Worm (Caenorhabditis elegans) whole organism, L4 larva: ENCODE data around the gene C18H2.5.

Experiments used
- D1046.2 ChIP-seq: fragments of 200-800 bp; sonication (Bioruptor generic); IDR thresholded peaks from 2 replicates; pipeline ENCODE4 v1.3.6; 2022; ENCODE audit warnings: missing genetic modification characterization, missing compliant biosample characterization
- F10B5.3 ChIP-seq: sonication (generic microtip); optimal IDR thresholded peaks from 2 replicates; lab custom pipeline; 2016; ENCODE audit warnings: mild to moderate bottlenecking, missing genetic modification characterization, missing compliant biosample characterization
- F26F4.8 ChIP-seq: fragments of 200-800 bp; sonication (Bioruptor generic); conservative IDR thresholded peaks from 2 replicates; pipeline ENCODE4 v1.3.6; 2022; ENCODE audit warnings: missing genetic modification characterization, missing compliant biosample characterization
- F37D6.2 ChIP-seq: sonication (generic microtip); optimal IDR thresholded peaks from 2 replicates; lab custom pipeline; 2016; ENCODE audit warnings: mild to moderate bottlenecking, missing genetic modification characterization, missing compliant biosample characterization
- T20F7.1 ChIP-seq: fragments of 200-800 bp; sonication (Bioruptor generic); optimal IDR thresholded peaks from 2 replicates; lab custom pipeline; 2018; ENCODE audit warnings: mild to moderate bottlenecking, missing genetic modification characterization, missing compliant biosample characterization
- T26A8.4 ChIP-seq: fragments of 200-800 bp; sonication (Bioruptor generic); IDR thresholded peaks from 2 replicates; pipeline ENCODE4 v1.3.6; 2022; ENCODE audit warnings: missing genetic modification characterization, missing compliant biosample characterization
- Y48G9A.11 ChIP-seq: fragments of 200-800 bp; sonication (Bioruptor generic); IDR thresholded peaks from 2 replicates; pipeline ENCODE4 v1.3.6; 2022; ENCODE audit warnings: missing genetic modification reagents, missing genetic modification characterization, missing compliant biosample characterization
- Y75B8A.6 ChIP-seq: fragments of 200-800 bp; sonication (Bioruptor generic); IDR thresholded peaks from 2 replicates; pipeline ENCODE4 v1.3.6; 2022; ENCODE audit warnings: missing genetic modification reagents, missing genetic modification characterization, missing compliant biosample characterization
- aha-1 ChIP-seq: fragments of 150-350 bp; peaks from one replicate; lab custom pipeline; 2014; ENCODE audit warnings: missing biosample characterization, missing genetic modification characterization
- aly-2 ChIP-seq: sonication (generic microtip); optimal IDR thresholded peaks from 2 replicates; lab custom pipeline; 2018; ENCODE audit warnings: missing biosample characterization, missing genetic modification characterization
- arid-1 ChIP-seq: fragments of 200-800 bp; sonication (Bioruptor generic); conservative IDR thresholded peaks from 2 replicates; pipeline ENCODE4 v1.3.6; 2022; ENCODE audit warnings: missing genetic modification reagents, missing genetic modification characterization, missing compliant biosample characterization
- attf-4 ChIP-seq: sonication (generic microtip); optimal IDR thresholded peaks from 3 replicates; lab custom pipeline; 2017; ENCODE audit warnings: missing biosample characterization, missing genetic modification characterization
- ceh-20 ChIP-seq: fragments of 200-800 bp; sonication (Bioruptor generic); IDR thresholded peaks from 2 replicates; pipeline ENCODE4 v1.3.6; 2022; ENCODE audit warnings: missing genetic modification reagents, missing genetic modification characterization, missing compliant biosample characterization
- ceh-28 ChIP-seq: fragments of 150-350 bp; optimal IDR thresholded peaks from 2 replicates; lab custom pipeline; 2014; ENCODE audit warnings: missing biosample characterization, missing genetic modification reagents, missing genetic modification characterization
- ceh-62 ChIP-seq: sonication (generic microtip); optimal IDR thresholded peaks from 2 replicates; lab custom pipeline; 2017; ENCODE audit warnings: missing biosample characterization, missing genetic modification characterization
- ceh-82 ChIP-seq: sonication (generic microtip); optimal IDR thresholded peaks from 2 replicates; lab custom pipeline; 2017; ENCODE audit warnings: missing biosample characterization, missing genetic modification characterization
- cey-2 ChIP-seq: sonication (generic microtip); optimal IDR thresholded peaks from 3 replicates; lab custom pipeline; 2017; ENCODE audit warnings: missing genetic modification characterization, mild to moderate bottlenecking, missing compliant biosample characterization, antibody characterized with exemption, borderline replicate concordance; ENCODE audit not compliant: insufficient read depth
- ctbp-1 ChIP-seq: fragments of 200-800 bp; sonication (Bioruptor generic); IDR thresholded peaks from 2 replicates; pipeline ENCODE4 v1.3.6; 2022; ENCODE audit warnings: missing genetic modification reagents, missing genetic modification characterization, missing compliant biosample characterization
- dmd-6 ChIP-seq: fragments of 200-800 bp; sonication (Bioruptor generic); IDR thresholded peaks from 2 replicates; pipeline ENCODE4 v1.3.6; 2022; ENCODE audit warnings: missing genetic modification reagents, missing genetic modification characterization, missing compliant biosample characterization
- duxl-1 ChIP-seq: sonication (generic microtip); optimal IDR thresholded peaks from 2 replicates; lab custom pipeline; 2016; ENCODE audit warnings: mild to moderate bottlenecking, missing genetic modification characterization, moderate library complexity, missing compliant biosample characterization; ENCODE audit not compliant: poor library complexity
- dve-1 ChIP-seq: sonication (generic microtip); optimal IDR thresholded peaks from 2 replicates; lab custom pipeline; 2017; ENCODE audit warnings: antibody characterized with exemption, mild to moderate bottlenecking, missing genetic modification characterization, missing compliant biosample characterization; ENCODE audit not compliant: insufficient read depth
- egl-43 ChIP-seq: fragments of 200-800 bp; sonication (Bioruptor generic); IDR thresholded peaks from 2 replicates; pipeline ENCODE4 v1.3.6; 2022; ENCODE audit warnings: missing genetic modification reagents, missing genetic modification characterization, missing compliant biosample characterization
- fkh-10 ChIP-seq: fragments of 150-350 bp; optimal IDR thresholded peaks from 2 replicates; lab custom pipeline; 2014; ENCODE audit warnings: missing biosample characterization, missing genetic modification reagents, missing genetic modification characterization
- hlh-30 ChIP-seq: sonication (generic microtip); optimal IDR thresholded peaks from 2 replicates; lab custom pipeline; 2017; ENCODE audit warnings: antibody characterized with exemption, mild to moderate bottlenecking, missing genetic modification characterization, missing compliant biosample characterization; ENCODE audit not compliant: insufficient read depth
- hmg-1.1 ChIP-seq: fragments of 200-800 bp; sonication (Bioruptor generic); IDR thresholded peaks from 2 replicates; pipeline ENCODE4 v1.3.6; 2022; ENCODE audit warnings: missing genetic modification reagents, missing genetic modification characterization, missing compliant biosample characterization
- lim-7 ChIP-seq: fragments of 200-800 bp; sonication (Bioruptor generic); IDR thresholded peaks from 2 replicates; pipeline ENCODE4 v1.3.6; 2022; ENCODE audit warnings: missing genetic modification characterization, missing compliant biosample characterization
- lin-1 ChIP-seq: fragments of 200-800 bp; sonication (Bioruptor generic); IDR thresholded peaks from 2 replicates; pipeline ENCODE4 v1.3.6; 2022; ENCODE audit warnings: missing genetic modification reagents, missing genetic modification characterization, missing compliant biosample characterization
- lin-29 ChIP-seq: fragments of 200-800 bp; sonication (Bioruptor generic); IDR thresholded peaks from 2 replicates; pipeline ENCODE4 v1.3.6; 2022; ENCODE audit warnings: missing genetic modification reagents, missing genetic modification characterization, missing compliant biosample characterization
- lir-3 ChIP-seq: sonication (generic microtip); optimal IDR thresholded peaks from 2 replicates; lab custom pipeline; 2016; ENCODE audit warnings: mild to moderate bottlenecking, missing genetic modification characterization, missing compliant biosample characterization
- lsy-2 ChIP-seq, 2 experiments: fragments of 150-350 bp in 1 of 2; sonication (generic microtip) in 1 of 2; optimal IDR thresholded peaks; 2 replicates each; lab custom pipeline; 2014 to 2017; ENCODE audit warnings: missing biosample characterization in 2 of 2, missing genetic modification characterization in 2 of 2
- mes-2 ChIP-seq: sonication (generic microtip); optimal IDR thresholded peaks from 2 replicates; lab custom pipeline; 2016; ENCODE audit warnings: missing genotype, mild to moderate bottlenecking, missing genetic modification characterization, missing compliant biosample characterization; ENCODE audit not compliant: poor library complexity, severe bottlenecking
- nhr-10 ChIP-seq: fragments of 150-350 bp; optimal IDR thresholded peaks from 2 replicates; lab custom pipeline; 2014; ENCODE audit warnings: missing biosample characterization, missing genetic modification characterization
- nhr-11 ChIP-seq: fragments of 150-350 bp; optimal IDR thresholded peaks from 2 replicates; lab custom pipeline; 2014; ENCODE audit warnings: missing biosample characterization, missing genetic modification characterization
- nhr-111 ChIP-seq: fragments of 200-800 bp; sonication (Bioruptor generic); optimal IDR thresholded peaks from 2 replicates; lab custom pipeline; 2018; ENCODE audit warnings: mild to moderate bottlenecking, missing genetic modification characterization, missing compliant biosample characterization
- nhr-48 ChIP-seq: sonication (generic microtip); optimal IDR thresholded peaks from 2 replicates; lab custom pipeline; 2016; ENCODE audit warnings: mild to moderate bottlenecking, missing genetic modification characterization, missing compliant biosample characterization
- nhr-6 ChIP-seq: fragments of 150-350 bp; optimal IDR thresholded peaks from 2 replicates; lab custom pipeline; 2014; ENCODE audit warnings: missing biosample characterization, missing genetic modification characterization
- nhr-76 ChIP-seq: fragments of 150-350 bp; optimal IDR thresholded peaks from 2 replicates; lab custom pipeline; 2014; ENCODE audit warnings: missing biosample characterization, missing genetic modification characterization
- nhr-77 ChIP-seq: fragments of 150-350 bp; optimal IDR thresholded peaks from 2 replicates; lab custom pipeline; 2014; ENCODE audit warnings: missing biosample characterization, missing genetic modification characterization
- pha-4 ChIP-seq, 2 experiments: fragments of 150-350 bp in 1 of 2; fragments of 200-800 bp in 1 of 2; sonication (Bioruptor generic) in 1 of 2; IDR thresholded peaks in 1 of 2; optimal IDR thresholded peaks in 1 of 2; 2 replicates each; pipeline versions ENCODE4 v1.3.6 to Lab custom; 2014 to 2022; ENCODE audit warnings: missing genetic modification characterization in 2 of 2, missing genetic modification reagents in 2 of 2, missing biosample characterization in 1 of 2, missing compliant biosample characterization in 1 of 2
- pqm-1 ChIP-seq: sonication (generic microtip); optimal IDR thresholded peaks from 2 replicates; lab custom pipeline; 2017; ENCODE audit warnings: missing biosample characterization, missing genetic modification characterization
- rbr-2 ChIP-seq: sonication (generic microtip); optimal IDR thresholded peaks from 2 replicates; lab custom pipeline; 2016; ENCODE audit warnings: missing genotype, missing genetic modification characterization, missing compliant biosample characterization
- set-16 ChIP-seq: fragments of 200-800 bp; sonication (Bioruptor generic); IDR thresholded peaks from 2 replicates; pipeline ENCODE4 v1.3.6; 2022; ENCODE audit warnings: missing genetic modification reagents, missing genetic modification characterization, missing compliant biosample characterization
- skn-1 ChIP-seq: fragments of 150-350 bp; optimal IDR thresholded peaks from 2 replicates; lab custom pipeline; 2014; ENCODE audit warnings: missing biosample characterization, missing genetic modification characterization
- snpc-1.2 ChIP-seq: fragments of 200-800 bp; sonication (Bioruptor generic); IDR thresholded peaks from 2 replicates; pipeline ENCODE4 v1.3.6; 2022; ENCODE audit warnings: missing genetic modification reagents, missing genetic modification characterization, missing compliant biosample characterization
- unc-130 ChIP-seq: sonication (generic microtip); optimal IDR thresholded peaks from 2 replicates; lab custom pipeline; 2016; ENCODE audit warnings: missing genetic modification reagents, missing genetic modification characterization, missing compliant biosample characterization
- unc-39 ChIP-seq: sonication (generic microtip); optimal IDR thresholded peaks from 2 replicates; lab custom pipeline; 2017; ENCODE audit warnings: missing biosample characterization, missing genetic modification characterization
- vab-7 ChIP-seq: fragments of 200-800 bp; sonication (Bioruptor generic); IDR thresholded peaks from 2 replicates; pipeline ENCODE4 v1.3.6; 2022; ENCODE audit warnings: missing genetic modification reagents, missing genetic modification characterization, missing compliant biosample characterization
- zfp-2 ChIP-seq: sonication (generic microtip); optimal IDR thresholded peaks from 2 replicates; lab custom pipeline; 2016; ENCODE audit warnings: mild to moderate bottlenecking, missing genetic modification characterization, missing compliant biosample characterization
- zip-11 ChIP-seq: fragments of 200-800 bp; sonication (Bioruptor generic); IDR thresholded peaks from 2 replicates; pipeline ENCODE4 v1.3.6; 2022; ENCODE audit warnings: missing genetic modification characterization, missing compliant biosample characterization
- zip-2 ChIP-seq: fragments of 150-350 bp; optimal IDR thresholded peaks from 2 replicates; lab custom pipeline; 2014; ENCODE audit warnings: missing biosample characterization, missing genetic modification characterization
- ztf-11 ChIP-seq: fragments of 150-350 bp; optimal IDR thresholded peaks from 2 replicates; lab custom pipeline; 2014; ENCODE audit warnings: missing biosample characterization, missing genetic modification characterization

The C18H2.5 gene

DNA sequence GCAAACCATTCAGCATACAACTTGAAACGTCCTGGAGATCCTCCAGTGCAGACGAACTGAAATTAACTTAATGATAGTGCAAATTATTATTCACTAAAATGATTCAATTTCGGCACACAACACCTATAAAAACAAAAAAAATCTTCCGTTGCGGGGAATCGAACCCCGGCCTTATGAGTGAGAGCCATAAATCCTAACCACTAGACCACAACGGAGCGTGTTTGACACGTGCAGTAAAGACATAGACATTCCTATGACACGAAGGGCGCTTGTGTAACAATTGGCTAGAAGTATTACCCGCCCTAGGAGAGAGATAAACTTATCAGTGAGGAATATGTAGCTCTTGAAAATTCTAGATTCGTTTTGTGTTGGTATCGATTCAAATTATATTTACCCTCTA, 52.2 kb downstream of the C18H2.5 start (continued):
- TF ChIP-seq nhr-10 (tag; lab: Kevin White, UChicago) (no peak), attf-4 (no peak), hmg-1.1 (GFP tag; lab: Robert Waterston, UW) (peak; percentile 65), arid-1 (GFP tag; lab: Robert Waterston, UW) (peak; percentile 74), ztf-11 (no peak), ceh-28 (tag; lab: Kevin White, UChicago) (no peak), ceh-62 (no peak), ctbp-1 (GFP tag; lab: Robert Waterston, UW) (peak; percentile 60; the same call in 1 of the 2 replicates), set-16 (no peak), pqm-1 (tag; lab: Kevin White, UChicago) (no peak), ceh-20 (GFP tag; lab: Robert Waterston, UW) (no peak), dve-1 (no peak), unc-130 (GFP tag; lab: Kevin White, UChicago) (peak; percentile 69), hlh-30 (peak; percentile 61), T20F7.1 (no peak), Y48G9A.11 (peak; percentile 82), F10B5.3 (tag; lab: Kevin White, UChicago) (no peak), aly-2 (tag; lab: Kevin White, UChicago) (no peak), duxl-1 (tag; lab: Kevin White, UChicago) (peak; percentile 46), F37D6.2 (tag; lab: Kevin White, UChicago) (no peak), mes-2 (peak; percentile 69), nhr-77 (tag; lab: Kevin White, UChicago) (no peak), rbr-2 (tag; lab: Kevin White, UChicago) (peak; percentile 40), zfp-2 (tag; lab: Kevin White, UChicago) (no peak), egl-43 (GFP tag; lab: Robert Waterston, UW) (peak; percentile 76), skn-1 (tag; lab: Kevin White, UChicago) (no peak), nhr-111 (GFP tag; lab: Kevin White, UChicago) (no peak), F26F4.8 (0 out of 2 replicates have a peak, but pooled peaks have one; percentile 11), D1046.2 (GFP tag; lab: Robert Waterston, UW) (0 out of 2 replicates have a peak, but pooled peaks have one; percentile 55), vab-7 (peak; percentile 82), nhr-6 (tag; lab: Kevin White, UChicago) (no peak), lim-7 (GFP tag; lab: Robert Waterston, UW) (peak; percentile 86), cey-2 (tag; lab: Kevin White, UChicago) (no peak), nhr-76 (tag; lab: Kevin White, UChicago) (no peak), nhr-11 (tag; lab: Kevin White, UChicago) (peak; percentile 32), fkh-10 (no peak), aha-1 (no peak), snpc-1.2 (GFP tag; lab: Robert Waterston, UW) (peak; percentile 62), zip-11 (GFP tag; lab: Robert Waterston, UW) (no peak), Y75B8A.6 (GFP tag; lab: Robert Waterston, UW) (0 out of 2 replicates have a peak, but pooled peaks have one; percentile 59), lir-3 (tag; lab: Kevin White, UChicago) (no peak), lin-1 (GFP tag; lab: Robert Waterston, UW) (peak; percentile 73; the same call in 1 of the 2 replicates), lin-29 (no peak), zip-2 (tag; lab: Kevin White, UChicago) (no peak), T26A8.4 (peak; percentile 53), dmd-6 (peak; percentile 49), unc-39 (no peak), ceh-82 (no peak), lsy-2 (tag; optimal IDR thresholded peaks at IDR 0.05; lab: Kevin White, UChicago) (peak in 1 of 2 experiments; percentile 57), pha-4 (GFP tag; IDR thresholded peaks at IDR 0.05; lab: Robert Waterston, UW) (no peak), pha-4 (tag; optimal IDR thresholded peaks at IDR 0.05; lab: Kevin White, UChicago) (no peak), nhr-48 (tag; lab: Kevin White, UChicago) (peak; percentile 59)
